Worm (Caenorhabditis elegans): ENCODE data around the gene R05G9R.1.

R05G9R.1 gene

DNA sequence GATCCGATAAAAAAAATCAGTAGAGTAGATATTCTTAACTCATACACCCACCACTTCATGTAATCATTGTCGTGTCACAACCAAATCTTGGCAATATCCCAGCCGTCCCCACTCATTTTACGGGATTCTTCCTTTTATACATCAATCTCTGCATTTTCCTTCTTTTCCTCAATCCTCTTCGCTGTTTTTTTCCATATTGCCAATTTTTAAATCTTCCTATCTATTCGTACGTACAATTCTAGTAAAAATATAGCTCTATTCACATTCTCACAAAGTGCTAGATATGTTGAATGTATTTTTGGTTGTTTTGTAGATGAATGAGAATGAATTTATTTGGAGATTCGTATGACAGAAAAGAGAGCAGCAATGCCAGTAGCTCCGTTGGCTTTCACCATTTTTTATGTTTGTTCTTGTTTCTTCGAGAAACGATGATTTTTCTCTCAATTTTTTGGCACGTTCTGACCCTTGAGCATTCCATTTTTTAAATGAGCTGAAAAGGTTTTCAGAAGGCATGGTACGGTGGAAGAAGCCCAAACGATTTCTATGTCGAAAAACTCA is 38.6 kb downstream of the R05G9R.1 start, which contains the start of gene T28D9.16:
T28D9.16 (plus strand) TSS at position 508 of the 558 bp plus-strand sequence.
- peak in 1 of 2 experiments; percentile 91 for TF ChIP-seq unc-62 (GFP tag; optimal IDR thresholded peaks at IDR 0.05 in 1 of 2)
- no peak for TF ChIP-seq unc-62 (tag; optimal IDR thresholded peaks at IDR 0.05)
- TF ChIP-seq hlh-30 (tag; optimal IDR thresholded peaks at IDR 0.05; ENCODE audit: insufficient read depth), result no peak

DNA sequence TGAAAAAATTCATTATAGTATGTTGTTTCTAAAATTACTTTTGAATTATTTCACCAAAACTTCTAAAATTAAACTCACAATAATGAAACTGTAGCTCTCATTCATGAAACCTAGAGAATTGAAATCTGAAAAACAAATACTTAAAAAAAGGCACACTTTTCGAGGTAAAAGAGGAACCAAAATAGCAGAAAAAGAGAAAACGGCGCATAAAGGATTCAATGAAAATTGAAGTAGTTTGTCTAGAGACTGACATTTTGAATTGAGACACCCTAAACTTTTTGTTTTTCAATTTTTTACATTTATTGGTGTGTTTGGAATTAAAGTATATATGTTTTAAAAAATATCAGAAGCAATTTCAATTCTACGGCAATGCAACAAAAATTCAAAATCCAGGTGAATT is 42.8 kb downstream of the R05G9R.1 start, which contains the start of gene dgk-5:
dgk-5 (minus strand) TSS at position 101 of the 400 bp plus-strand sequence.
- TF ChIP-seq tra-1 (GFP tag; IDR thresholded peaks at IDR 0.05), result no peak
- no peak for TF ChIP-seq unc-62 (GFP tag; optimal IDR thresholded peaks at IDR 0.05 in 1 of 2)
- no peak for TF ChIP-seq unc-62 (tag; optimal IDR thresholded peaks at IDR 0.05)
- TF ChIP-seq ZK337.2 (GFP tag; IDR thresholded peaks at IDR 0.05), result no peak
- no peak for TF ChIP-seq R02D3.7 (tag; optimal IDR thresholded peaks at IDR 0.05)
- TF ChIP-seq Y5F2A.4 (GFP tag; optimal IDR thresholded peaks at IDR 0.05), result no peak
- TF ChIP-seq F10B5.3 (tag; optimal IDR thresholded peaks at IDR 0.05), result no peak
- no peak for TF ChIP-seq fkh-10 (GFP tag; optimal IDR thresholded peaks at IDR 0.05)
- no peak for TF ChIP-seq Y105C5A.15 (GFP tag; IDR thresholded peaks at IDR 0.05)
- TF ChIP-seq dmd-6 (GFP tag; IDR thresholded peaks at IDR 0.05), result no peak
- TF ChIP-seq dmd-8 (GFP tag; IDR thresholded peaks at IDR 0.05), result no peak
- no peak for TF ChIP-seq ztf-7 (tag; optimal IDR thresholded peaks at IDR 0.05)
- no peak for TF ChIP-seq hlh-11 (tag; optimal IDR thresholded peaks at IDR 0.05)
- no peak for TF ChIP-seq nhr-102 (tag; optimal IDR thresholded peaks at IDR 0.05)
- TF ChIP-seq unc-130 (GFP tag; optimal IDR thresholded peaks at IDR 0.05), result no peak
- TF ChIP-seq F37D6.2 (tag; optimal IDR thresholded peaks at IDR 0.05), result no peak

DNA sequence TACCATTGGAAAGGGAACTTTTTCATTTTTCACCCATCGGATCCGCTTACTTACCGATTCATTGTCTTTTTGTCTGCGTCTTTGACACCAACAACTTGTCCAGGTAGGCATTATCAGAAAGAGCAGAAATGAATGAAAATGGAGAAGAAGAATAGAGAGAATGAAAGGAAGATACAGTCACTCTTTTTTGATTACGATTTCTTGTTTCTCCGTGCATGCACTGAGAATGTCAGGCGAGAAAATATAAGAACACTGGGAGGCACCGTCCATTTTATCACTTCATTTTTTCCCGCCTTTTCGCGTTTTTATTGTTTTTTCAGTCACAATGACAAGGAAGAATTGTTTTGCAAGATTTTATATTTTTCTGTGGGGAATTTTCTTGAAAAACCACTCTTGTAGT is 44.5 kb downstream of the R05G9R.1 start:
- TF ChIP-seq hif-1 (tag; optimal IDR thresholded peaks at IDR 0.05) (no peak), aha-1 (tag) (peak; percentile 82), pqm-1 (tag; optimal IDR thresholded peaks at IDR 0.05) (peak; percentile 39), mxl-2 (GFP tag; conservative IDR thresholded peaks at IDR 0.05) (no peak), nhr-28 (tag; optimal IDR thresholded peaks at IDR 0.05) (peak; percentile 34), ceh-82 (tag; optimal IDR thresholded peaks at IDR 0.05) (no peak)
